Worm (Caenorhabditis elegans) whole organism, early embryonic: ENCODE measurements around the gene dmsr-9.

Experiments
- B0310.2 ChIP-seq: sonication (generic microtip); optimal IDR thresholded peaks from 2 replicates; lab custom pipeline; 2016; ENCODE audit warnings: mild to moderate bottlenecking, missing genetic modification characterization, missing compliant biosample characterization
- F13C5.2 ChIP-seq: sonication (generic microtip); optimal IDR thresholded peaks from 2 replicates; lab custom pipeline; 2017; ENCODE audit warnings: mild to moderate bottlenecking, missing genetic modification characterization, inconsistent platforms, missing compliant biosample characterization
- aly-1 ChIP-seq: sonication (generic microtip); optimal IDR thresholded peaks from 2 replicates; lab custom pipeline; 2016; ENCODE audit warnings: missing genetic modification characterization, missing compliant biosample characterization
- ama-1 ChIP-seq: fragments of 150-350 bp; optimal IDR thresholded peaks from 2 replicates; lab custom pipeline; 2014
- ceh-13 ChIP-seq: fragments of 200-800 bp; sonication (Bioruptor generic); optimal IDR thresholded peaks from 2 replicates; lab custom pipeline; 2018; ENCODE audit warnings: mild to moderate bottlenecking, missing genetic modification characterization, missing compliant biosample characterization
- ceh-36 ChIP-seq: sonication (generic microtip); optimal IDR thresholded peaks from 2 replicates; lab custom pipeline; 2016; ENCODE audit warnings: missing genetic modification characterization, inconsistent platforms, missing compliant biosample characterization
- ets-7 ChIP-seq: sonication (generic microtip); optimal IDR thresholded peaks from 2 replicates; lab custom pipeline; 2016; ENCODE audit warnings: missing genotype, missing genetic modification characterization, missing compliant biosample characterization
- flt-1 ChIP-seq: fragments of 200-800 bp; sonication (Bioruptor generic); IDR thresholded peaks from 2 replicates; pipeline ENCODE4 v1.3.6; 2022; ENCODE audit warnings: missing genetic modification characterization, missing compliant biosample characterization
- hmbx-1 ChIP-seq: sonication (generic microtip); optimal IDR thresholded peaks from 2 replicates; lab custom pipeline; 2016; ENCODE audit warnings: mild to moderate bottlenecking, missing genetic modification characterization, missing compliant biosample characterization
- hmg-4 ChIP-seq: fragments of 200-800 bp; sonication (Bioruptor generic); optimal IDR thresholded peaks from 2 replicates; lab custom pipeline; 2018; ENCODE audit warnings: mild to moderate bottlenecking, missing genetic modification characterization, missing compliant biosample characterization
- hnd-1 ChIP-seq: sonication (generic microtip); optimal IDR thresholded peaks from 2 replicates; lab custom pipeline; 2016; ENCODE audit warnings: missing genetic modification characterization, missing compliant biosample characterization
- pes-1 ChIP-seq: fragments of 200-800 bp; sonication (Bioruptor generic); IDR thresholded peaks from 2 replicates; pipeline ENCODE4 v1.3.6; 2022; ENCODE audit warnings: missing genetic modification reagents, missing genetic modification characterization, missing compliant biosample characterization
- scrt-1 ChIP-seq: fragments of 200-800 bp; sonication (Bioruptor generic); IDR thresholded peaks from 2 replicates; pipeline ENCODE4 v1.3.6; 2022; ENCODE audit warnings: missing genetic modification characterization, missing compliant biosample characterization
- sea-1 ChIP-seq: fragments of 200-800 bp; sonication (Bioruptor generic); conservative IDR thresholded peaks from 2 replicates; pipeline ENCODE4 v1.3.6; 2022; ENCODE audit warnings: missing genetic modification characterization, missing compliant biosample characterization
- tbx-11 ChIP-seq: fragments of 200-800 bp; sonication (Bioruptor generic); IDR thresholded peaks from 2 replicates; pipeline ENCODE4 v1.3.6; 2022; ENCODE audit warnings: missing genetic modification characterization, missing compliant biosample characterization
- tbx-37 ChIP-seq: fragments of 200-800 bp; sonication (Bioruptor generic); conservative IDR thresholded peaks from 2 replicates; pipeline ENCODE4 v1.3.6; 2022; ENCODE audit warnings: missing genetic modification reagents, missing genetic modification characterization, missing compliant biosample characterization
- tra-4 ChIP-seq: sonication (generic microtip); optimal IDR thresholded peaks from 2 replicates; lab custom pipeline; 2017; ENCODE audit warnings: missing genetic modification characterization, missing compliant biosample characterization

The dmsr-9 gene

DNA sequence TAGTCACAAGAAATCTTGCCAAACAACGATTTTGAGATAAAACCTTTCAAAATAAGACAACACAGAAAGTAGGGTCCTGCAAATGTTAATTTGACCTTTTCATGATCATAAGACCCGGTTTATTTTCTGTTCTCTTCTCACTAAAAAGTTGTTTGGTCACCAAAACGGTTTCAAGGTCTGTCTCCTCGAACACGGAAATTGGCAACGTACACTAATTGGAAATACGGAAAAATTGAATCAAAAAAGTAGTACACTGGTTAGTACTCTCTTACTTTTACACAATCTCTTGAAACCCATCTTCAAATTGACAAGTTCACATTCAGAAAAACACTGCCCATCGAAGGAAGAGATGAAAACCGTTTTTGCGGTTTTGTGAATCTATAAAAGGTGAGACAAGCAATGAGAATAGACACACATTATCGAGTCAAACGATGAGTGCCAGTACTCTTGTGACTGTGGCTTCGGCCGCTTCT, 31.3 kb upstream of the dmsr-9 start, which contains the start of gene col-142:
Gene col-142 (plus strand): TSS at position 423 of the 473 bp plus-strand sequence.
- TF ChIP-seq aly-1 = no peak

DNA sequence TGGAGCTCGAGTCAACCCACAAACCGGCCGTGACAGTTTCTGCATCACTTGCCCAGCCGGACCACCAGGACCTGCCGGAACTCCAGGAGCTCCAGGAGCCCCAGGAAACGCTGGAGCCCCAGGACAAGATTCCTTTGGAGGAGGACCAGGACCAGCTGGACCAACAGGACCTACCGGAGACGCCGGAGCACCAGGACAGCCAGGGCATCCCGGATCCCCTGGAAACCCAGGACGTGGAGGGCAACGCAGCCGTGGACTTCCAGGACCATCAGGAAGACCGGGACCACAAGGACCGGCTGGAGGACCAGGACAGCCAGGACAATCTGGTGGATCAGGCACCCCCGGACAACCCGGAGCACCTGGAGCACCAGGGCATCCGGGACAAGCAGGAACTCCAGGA, 30.6 kb upstream of the dmsr-9 start:
- TF ChIP-seq hnd-1 (no peak), scrt-1 (GFP tag; lab: Robert Waterston, UW) (no peak), ceh-13 (GFP tag; lab: Kevin White, UChicago) (no peak), flt-1 (no peak), hmg-4 (no peak), sea-1 (GFP tag; lab: Robert Waterston, UW) (no peak), B0310.2 (no peak), hmbx-1 (tag; lab: Kevin White, UChicago) (no peak), ets-7 (tag; lab: Kevin White, UChicago) (no peak), aly-1 (no peak), ama-1 (lab: Kevin White, UChicago) (no peak)

DNA sequence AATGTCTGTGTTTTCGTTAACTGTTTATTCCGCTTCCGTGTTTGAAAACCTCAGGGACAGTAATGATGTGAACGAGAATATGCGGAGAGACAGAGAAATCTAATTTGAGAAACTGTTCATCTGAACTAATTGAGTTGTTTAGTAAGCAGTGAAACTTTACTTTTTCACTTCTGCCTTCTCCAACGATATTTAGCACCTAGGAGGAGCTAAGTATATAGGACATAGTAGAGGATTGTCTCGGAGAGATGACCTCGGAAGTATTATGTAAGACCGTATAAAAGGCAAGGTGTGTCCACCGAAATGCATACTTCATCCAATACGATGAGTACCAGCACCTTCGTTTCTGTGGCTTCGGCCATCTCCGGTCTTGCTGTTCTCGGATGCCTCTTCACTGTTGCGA, 29.9 kb upstream of the dmsr-9 start, which contains the start of gene col-141:
Gene col-141 (plus strand): TSS at position 301 of the 400 bp plus-strand sequence.
- TF ChIP-seq hnd-1 (no peak), ceh-36 (tag; lab: Kevin White, UChicago) (no peak), pes-1 (GFP tag; lab: Robert Waterston, UW) (no peak), sea-1 (GFP tag; lab: Robert Waterston, UW) (no peak), tbx-37 (no peak), tra-4 (tag; lab: Kevin White, UChicago) (no peak), hmg-4 (no peak), flt-1 (no peak), hmbx-1 (tag; lab: Kevin White, UChicago) (no peak), F13C5.2 (no peak), ets-7 (tag; lab: Kevin White, UChicago) (no peak), aly-1 (no peak), tbx-11 (GFP tag; lab: Robert Waterston, UW) (no peak), ama-1 (lab: Kevin White, UChicago) (no peak), B0310.2 (no peak), scrt-1 (GFP tag; lab: Robert Waterston, UW) (no peak)

DNA sequence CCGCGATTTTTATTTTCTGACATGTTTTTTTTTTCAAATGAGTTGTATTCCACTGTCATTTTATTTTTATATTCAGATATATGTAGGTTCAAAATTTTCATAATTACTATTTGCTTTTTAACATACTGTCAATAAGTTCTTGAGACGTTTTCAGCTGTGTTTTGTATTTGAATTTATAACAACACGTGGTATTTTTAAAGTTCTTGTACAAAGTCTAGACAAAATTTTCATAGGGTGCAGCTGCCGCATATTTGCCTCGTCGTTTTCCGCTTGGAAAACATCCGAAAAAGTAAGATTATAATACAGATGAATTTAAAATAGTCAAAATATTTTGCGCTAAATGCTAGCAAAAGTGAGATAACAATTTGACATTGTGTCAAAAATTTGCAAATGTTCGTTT, 29.3 kb upstream of the dmsr-9 start, which contains the start of gene dmsr-15:
Gene dmsr-15 (minus strand): TSS at position 101 of the 400 bp plus-strand sequence.
- no peak for TF ChIP-seq scrt-1 (GFP tag; lab: Robert Waterston, UW)
- no peak for TF ChIP-seq pes-1 (GFP tag; lab: Robert Waterston, UW)
- no peak for TF ChIP-seq hnd-1
- no peak for TF ChIP-seq hmg-4
- TF ChIP-seq aly-1 = no peak
- no peak for TF ChIP-seq tbx-11 (GFP tag; lab: Robert Waterston, UW)
- TF ChIP-seq flt-1 = no peak
- TF ChIP-seq ceh-36 (tag; lab: Kevin White, UChicago) = no peak
- no peak for TF ChIP-seq tra-4 (tag; lab: Kevin White, UChicago)

DNA sequence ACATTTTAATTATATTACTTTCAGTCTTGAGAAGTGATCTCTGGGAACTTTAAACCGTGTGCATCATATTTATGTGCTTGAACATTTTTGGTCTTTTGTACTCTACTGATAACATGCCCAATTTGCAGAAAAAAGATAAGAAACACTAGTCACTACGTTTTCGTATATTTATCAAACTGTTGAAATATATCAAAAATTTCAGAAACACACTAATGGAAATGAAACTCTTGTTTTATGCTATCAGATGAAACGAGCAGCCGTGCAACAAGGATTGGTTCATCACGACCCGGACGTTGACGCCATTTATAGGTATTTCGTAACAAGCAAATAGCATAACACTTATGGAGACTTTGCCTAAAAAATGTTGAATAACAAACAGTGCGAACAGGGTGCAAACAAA, 24.0 kb upstream of the dmsr-9 start:
- TF ChIP-seq scrt-1 (GFP tag; lab: Robert Waterston, UW) = no peak
- no peak for TF ChIP-seq hnd-1
- no peak for TF ChIP-seq F13C5.2
- TF ChIP-seq tra-4 (tag; lab: Kevin White, UChicago) = no peak
- no peak for TF ChIP-seq flt-1

DNA sequence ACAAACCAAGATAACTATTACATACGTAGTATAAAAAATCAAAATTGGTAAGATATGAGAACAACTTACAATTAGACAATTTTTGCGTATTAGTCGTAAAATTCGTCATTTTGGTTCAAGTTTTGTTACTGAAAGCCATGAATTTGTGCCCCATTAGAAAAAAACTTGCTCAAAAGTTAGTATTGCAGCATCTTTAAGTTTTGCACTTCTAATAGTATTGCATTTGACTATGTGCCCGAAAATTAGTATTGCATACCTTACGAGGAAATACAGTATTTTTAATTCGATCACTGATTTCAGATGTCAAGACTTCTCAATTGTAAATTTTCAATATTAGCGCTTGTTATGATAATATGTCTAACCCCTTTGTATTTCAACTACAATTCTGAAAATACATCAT, 22.0 kb upstream of the dmsr-9 start, which contains the start of gene T15B7.8:
Gene T15B7.8 (plus strand): TSS at position 301 of the 400 bp plus-strand sequence.
- TF ChIP-seq tbx-37 (no peak), B0310.2 (no peak)

DNA sequence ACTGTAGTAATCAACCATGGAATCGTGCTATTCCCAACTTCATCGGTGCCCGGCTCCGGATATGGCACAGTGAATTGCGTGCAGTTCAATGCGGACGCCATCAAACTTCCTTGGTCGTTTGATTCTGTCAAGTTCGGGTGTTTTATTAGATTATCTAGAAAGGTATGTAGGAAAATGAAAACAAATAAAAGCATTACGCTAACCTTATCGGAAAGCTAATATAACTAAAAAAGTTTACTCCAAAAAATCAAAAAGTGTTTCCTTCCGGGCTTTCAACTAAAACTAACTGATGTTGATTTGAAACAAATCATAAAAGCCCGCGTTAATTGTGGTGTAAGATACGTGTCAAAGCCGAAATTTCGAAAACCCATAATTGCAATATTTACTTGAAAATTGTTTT, 20.3 kb upstream of the dmsr-9 start, which contains the start of gene dmsr-13:
Gene dmsr-13 (minus strand): TSS at position 101 of the 400 bp plus-strand sequence.
- TF ChIP-seq ceh-36 (tag; lab: Kevin White, UChicago) = no peak
- TF ChIP-seq ets-7 (tag; lab: Kevin White, UChicago) = no peak
- no peak for TF ChIP-seq B0310.2
- TF ChIP-seq hnd-1 = no peak
- no peak for TF ChIP-seq hmbx-1 (tag; lab: Kevin White, UChicago)
- TF ChIP-seq hmg-4 = no peak
- no peak for TF ChIP-seq aly-1
- TF ChIP-seq ama-1 (lab: Kevin White, UChicago) = no peak
- TF ChIP-seq tra-4 (tag; lab: Kevin White, UChicago) = no peak
- no peak for TF ChIP-seq tbx-37
- TF ChIP-seq ceh-13 (GFP tag; lab: Kevin White, UChicago) = no peak
- TF ChIP-seq pes-1 (GFP tag; lab: Robert Waterston, UW) = no peak
- TF ChIP-seq sea-1 (GFP tag; lab: Robert Waterston, UW) = no peak
- no peak for TF ChIP-seq F13C5.2
- TF ChIP-seq scrt-1 (GFP tag; lab: Robert Waterston, UW) = no peak
- no peak for TF ChIP-seq tbx-11 (GFP tag; lab: Robert Waterston, UW)
- no peak for TF ChIP-seq flt-1

DNA sequence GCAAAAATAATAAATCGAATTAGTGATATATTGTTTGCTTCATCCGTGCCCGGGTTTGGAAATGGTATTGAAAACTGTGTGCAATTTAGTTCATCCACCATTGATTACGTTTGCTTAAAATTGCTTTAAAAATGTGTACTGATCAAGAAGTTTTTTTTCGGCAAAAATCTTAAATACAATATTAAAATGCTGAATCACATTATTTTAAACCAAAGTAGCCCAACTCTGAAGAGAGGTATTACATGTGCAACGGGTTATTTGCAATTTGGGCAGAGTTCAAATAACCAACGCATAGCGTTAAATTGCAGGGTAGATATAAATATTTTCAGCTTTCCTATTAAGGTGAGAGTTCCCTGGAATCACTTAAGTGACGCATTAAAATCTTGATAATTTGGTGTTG, 17.7 kb upstream of the dmsr-9 start, which contains the start of gene dmsr-14:
Gene dmsr-14 (minus strand): TSS at position 101 of the 400 bp plus-strand sequence.
- TF ChIP-seq flt-1 = no peak
- TF ChIP-seq tra-4 (tag; lab: Kevin White, UChicago) = no peak
- no peak for TF ChIP-seq aly-1
- TF ChIP-seq B0310.2 = no peak
- no peak for TF ChIP-seq tbx-37
- TF ChIP-seq ceh-36 (tag; lab: Kevin White, UChicago) = no peak
- no peak for TF ChIP-seq ama-1 (lab: Kevin White, UChicago)
- no peak for TF ChIP-seq ets-7 (tag; lab: Kevin White, UChicago)
- TF ChIP-seq pes-1 (GFP tag; lab: Robert Waterston, UW) = no peak
- no peak for TF ChIP-seq sea-1 (GFP tag; lab: Robert Waterston, UW)
- TF ChIP-seq hmg-4 = no peak
- no peak for TF ChIP-seq hnd-1
